Worm (Caenorhabditis elegans) whole organism, L1 larva: ENCODE results near the gene R12B2.13.

Experiments
- C04F5.9 ChIP-seq: sonication (generic microtip); optimal IDR thresholded peaks from 2 replicates; lab custom pipeline; 2016; ENCODE audit warnings: missing genetic modification characterization, missing compliant biosample characterization
- C16A3.4 ChIP-seq: fragments of 150-350 bp; optimal IDR thresholded peaks from 2 replicates; lab custom pipeline; 2014; ENCODE audit warnings: missing biosample characterization, missing genetic modification characterization
- C34B4.2 ChIP-seq: sonication (generic microtip); optimal IDR thresholded peaks from 2 replicates; lab custom pipeline; 2017; ENCODE audit warnings: mild to moderate bottlenecking, missing genetic modification characterization, missing compliant biosample characterization
- F16B12.6 ChIP-seq: fragments of 150-350 bp; optimal IDR thresholded peaks from 2 replicates; lab custom pipeline; 2014; ENCODE audit warnings: missing biosample characterization, missing genetic modification characterization
- Y116A8C.19 ChIP-seq: sonication (generic microtip); optimal IDR thresholded peaks from 2 replicates; lab custom pipeline; 2016; ENCODE audit warnings: missing compliant biosample characterization, missing genetic modification characterization, borderline replicate concordance
- aha-1 ChIP-seq: fragments of 150-350 bp; optimal IDR thresholded peaks from 2 replicates; lab custom pipeline; 2014; ENCODE audit warnings: missing biosample characterization, missing genetic modification characterization
- alr-1 ChIP-seq: fragments of 200-800 bp; sonication (Bioruptor generic); optimal IDR thresholded peaks from 2 replicates; lab custom pipeline; 2018; ENCODE audit warnings: borderline replicate concordance, mild to moderate bottlenecking, missing genetic modification characterization, missing compliant biosample characterization
- ama-1 ChIP-seq: fragments of 150-350 bp; optimal IDR thresholded peaks from 2 replicates; lab custom pipeline; 2014
- blmp-1 ChIP-seq: fragments of 150-350 bp; optimal IDR thresholded peaks from 2 replicates; lab custom pipeline; 2014; ENCODE audit warnings: missing biosample characterization, missing genetic modification characterization
- ceh-63 ChIP-seq: fragments of 200-800 bp; sonication (Bioruptor generic); optimal IDR thresholded peaks from 2 replicates; lab custom pipeline; 2018; ENCODE audit warnings: mild to moderate bottlenecking, missing genetic modification characterization, missing compliant biosample characterization
- ceh-8 ChIP-seq: fragments of 200-800 bp; sonication (Bioruptor generic); optimal IDR thresholded peaks from 2 replicates; lab custom pipeline; 2018; ENCODE audit warnings: mild to moderate bottlenecking, missing genetic modification characterization, moderate library complexity, missing compliant biosample characterization
- ceh-90 ChIP-seq: sonication (generic microtip); optimal IDR thresholded peaks from 2 replicates; lab custom pipeline; 2016; ENCODE audit warnings: missing genetic modification characterization, missing compliant biosample characterization
- ces-1 ChIP-seq: fragments of 150-350 bp; optimal IDR thresholded peaks from 2 replicates; lab custom pipeline; 2014; ENCODE audit warnings: missing biosample characterization, missing genetic modification reagents, missing genetic modification characterization
- dpl-1 ChIP-seq, 3 experiments: fragments of 150-350 bp in 2 of 3; sonication (generic microtip) in 1 of 3; optimal IDR thresholded peaks; 2 replicates each; lab custom pipeline; 2014 to 2017; ENCODE audit warnings: missing biosample characterization in 3 of 3, missing genetic modification characterization in 3 of 3, missing genetic modification reagents in 3 of 3
- efl-1 ChIP-seq, 4 experiments: fragments of 150-350 bp; optimal IDR thresholded peaks in 3 of 4; peaks in 1 of 4; 1 replicate in 1 of 4; 2 replicates in 3 of 4; lab custom pipeline; 2014; ENCODE audit warnings: missing biosample characterization in 2 of 4, missing genetic modification characterization in 2 of 4, missing genetic modification reagents in 2 of 4
- efl-3 ChIP-seq: fragments of 200-800 bp; sonication (Bioruptor generic); optimal IDR thresholded peaks from 2 replicates; lab custom pipeline; 2018; ENCODE audit warnings: mild to moderate bottlenecking, missing genetic modification characterization, missing compliant biosample characterization
- egl-27 ChIP-seq, 2 experiments: fragments of 150-350 bp in 1 of 2; sonication (generic microtip); optimal IDR thresholded peaks; 3 replicates each; lab custom pipeline; 2017 to 2018; ENCODE audit warnings: missing biosample characterization in 2 of 2, missing genetic modification characterization in 2 of 2, missing genetic modification reagents in 2 of 2
- elt-3 ChIP-seq, 6 experiments: fragments of 150-350 bp in 1 of 6; sonication (generic microtip); optimal IDR thresholded peaks; 2 replicates each; lab custom pipeline; 2017 to 2018; ENCODE audit warnings: missing biosample characterization in 6 of 6, missing genetic modification characterization in 6 of 6, inconsistent platforms in 1 of 6
- ets-5 ChIP-seq: fragments of 200-800 bp; sonication (Bioruptor generic); IDR thresholded peaks from 2 replicates; pipeline ENCODE4 v1.3.6; 2022; ENCODE audit warnings: missing genetic modification characterization, missing compliant biosample characterization
- fkh-10 ChIP-seq: sonication (generic microtip); optimal IDR thresholded peaks from 2 replicates; lab custom pipeline; 2017; ENCODE audit warnings: missing biosample characterization, missing genetic modification reagents, missing genetic modification characterization
- fkh-8 ChIP-seq: sonication (generic microtip); optimal IDR thresholded peaks from 2 replicates; lab custom pipeline; 2016; ENCODE audit warnings: mild to moderate bottlenecking, missing genetic modification characterization, missing compliant biosample characterization
- fos-1 ChIP-seq: fragments of 150-350 bp; optimal IDR thresholded peaks from 2 replicates; lab custom pipeline; 2014; ENCODE audit warnings: missing biosample characterization, missing genetic modification characterization
- hlh-17 ChIP-seq: fragments of 200-800 bp; sonication (Bioruptor generic); optimal IDR thresholded peaks from 2 replicates; lab custom pipeline; 2018; ENCODE audit warnings: missing genetic modification characterization, mild to moderate bottlenecking, missing compliant biosample characterization, moderate library complexity, borderline replicate concordance
- hlh-4 ChIP-seq: sonication (generic microtip); optimal IDR thresholded peaks from 2 replicates; lab custom pipeline; 2016; ENCODE audit warnings: mild to moderate bottlenecking, missing genetic modification characterization, missing compliant biosample characterization
- hpl-2 ChIP-seq: fragments of 150-350 bp; optimal IDR thresholded peaks from 2 replicates; lab custom pipeline; 2014; ENCODE audit warnings: missing biosample characterization, missing genetic modification reagents, missing genetic modification characterization
- irx-1 ChIP-seq: sonication (generic microtip); optimal IDR thresholded peaks from 2 replicates; lab custom pipeline; 2016; ENCODE audit warnings: missing genetic modification characterization, missing compliant biosample characterization
- jun-1 ChIP-seq: fragments of 150-350 bp; optimal IDR thresholded peaks from 2 replicates; lab custom pipeline; 2014; ENCODE audit warnings: missing biosample characterization, missing genetic modification reagents, missing genetic modification characterization
- lin-35 ChIP-seq, 2 experiments: fragments of 150-350 bp; optimal IDR thresholded peaks; 2 replicates each; lab custom pipeline; 2014; ENCODE audit warnings: missing biosample characterization in 2 of 2, missing genetic modification characterization in 2 of 2, missing genetic modification reagents in 2 of 2
- lin-39 ChIP-seq: fragments of 150-350 bp; optimal IDR thresholded peaks from 2 replicates; lab custom pipeline; 2014; ENCODE audit warnings: missing biosample characterization, missing genetic modification reagents, missing genetic modification characterization
- mab-9 ChIP-seq: fragments of 200-800 bp; sonication (Bioruptor generic); IDR thresholded peaks from 2 replicates; pipeline ENCODE4 v1.3.6; 2022; ENCODE audit warnings: missing genetic modification reagents, missing genetic modification characterization, missing compliant biosample characterization
- mdl-1 ChIP-seq, 2 experiments: fragments of 150-350 bp; optimal IDR thresholded peaks; 2 replicates each; lab custom pipeline; 2014 to 2017; ENCODE audit warnings: missing biosample characterization in 2 of 2, missing genetic modification characterization in 2 of 2, inconsistent platforms in 1 of 2
- mep-1 ChIP-seq: fragments of 150-350 bp; optimal IDR thresholded peaks from 2 replicates; lab custom pipeline; 2014; ENCODE audit warnings: missing biosample characterization, missing genetic modification characterization
- nhr-12 ChIP-seq: sonication (generic microtip); optimal IDR thresholded peaks from 2 replicates; lab custom pipeline; 2017; ENCODE audit warnings: missing biosample characterization, missing genetic modification characterization
- nhr-28 ChIP-seq: fragments of 150-350 bp; optimal IDR thresholded peaks from 2 replicates; lab custom pipeline; 2014; ENCODE audit warnings: missing biosample characterization, missing genetic modification characterization
- nhr-71 ChIP-seq: sonication (generic microtip); optimal IDR thresholded peaks from 2 replicates; lab custom pipeline; 2016; ENCODE audit warnings: mild to moderate bottlenecking, missing genetic modification characterization, moderate library complexity, missing compliant biosample characterization
- nhr-76 ChIP-seq: sonication (generic microtip); optimal IDR thresholded peaks from 2 replicates; lab custom pipeline; 2017; ENCODE audit warnings: missing biosample characterization, missing genetic modification characterization
- nhr-77 ChIP-seq: fragments of 150-350 bp; optimal IDR thresholded peaks from 2 replicates; lab custom pipeline; 2014; ENCODE audit warnings: missing biosample characterization, missing genetic modification characterization
- nhr-85 ChIP-seq: sonication (generic microtip); peaks from one replicate; lab custom pipeline; 2016; ENCODE audit warnings: missing genetic modification characterization, inconsistent platforms, missing compliant biosample characterization
- nhr-90 ChIP-seq: sonication (generic microtip); optimal IDR thresholded peaks from 2 replicates; lab custom pipeline; 2016; ENCODE audit warnings: mild to moderate bottlenecking, missing genetic modification characterization, missing compliant biosample characterization; ENCODE audit not compliant: poor library complexity
- pax-3 ChIP-seq: fragments of 200-800 bp; sonication (Bioruptor generic); optimal IDR thresholded peaks from 2 replicates; lab custom pipeline; 2018; ENCODE audit warnings: mild to moderate bottlenecking, missing genetic modification characterization, moderate library complexity, missing compliant biosample characterization
- pqm-1 ChIP-seq: sonication (generic microtip); optimal IDR thresholded peaks from 3 replicates; lab custom pipeline; 2017; ENCODE audit warnings: missing biosample characterization, missing genetic modification characterization
- rnt-1 ChIP-seq: sonication (generic microtip); optimal IDR thresholded peaks from 2 replicates; lab custom pipeline; 2016; ENCODE audit warnings: mild to moderate bottlenecking, missing genetic modification characterization, moderate library complexity, missing compliant biosample characterization
- snu-23 ChIP-seq: sonication (generic microtip); optimal IDR thresholded peaks from 2 replicates; lab custom pipeline; 2016; ENCODE audit warnings: missing genetic modification characterization, missing compliant biosample characterization
- sox-4 ChIP-seq: sonication (generic microtip); optimal IDR thresholded peaks from 2 replicates; lab custom pipeline; 2016; ENCODE audit warnings: missing genetic modification characterization, missing compliant biosample characterization
- sup-37 ChIP-seq: fragments of 200-800 bp; sonication (Bioruptor generic); optimal IDR thresholded peaks from 2 replicates; lab custom pipeline; 2018; ENCODE audit warnings: mild to moderate bottlenecking, missing genetic modification characterization, missing compliant biosample characterization
- swsn-7 ChIP-seq: sonication (generic microtip); optimal IDR thresholded peaks from 2 replicates; lab custom pipeline; 2016; ENCODE audit warnings: missing genetic modification characterization, missing compliant biosample characterization
- tbx-2 ChIP-seq: sonication (generic microtip); optimal IDR thresholded peaks from 2 replicates; lab custom pipeline; 2016; ENCODE audit warnings: missing genetic modification characterization, missing compliant biosample characterization
- tlp-1 ChIP-seq: fragments of 150-350 bp; optimal IDR thresholded peaks from 2 replicates; lab custom pipeline; 2014; ENCODE audit warnings: missing biosample characterization, missing genetic modification characterization
- unc-130 ChIP-seq: fragments of 150-350 bp; optimal IDR thresholded peaks from 2 replicates; lab custom pipeline; 2017; ENCODE audit warnings: missing biosample characterization, missing genetic modification characterization, inconsistent platforms
- unc-30 ChIP-seq: sonication (generic microtip); optimal IDR thresholded peaks from 2 replicates; lab custom pipeline; 2017; ENCODE audit warnings: missing biosample characterization, missing genetic modification characterization
- unc-62 ChIP-seq: fragments of 150-350 bp; optimal IDR thresholded peaks from 2 replicates; lab custom pipeline; 2014; ENCODE audit warnings: missing biosample characterization, missing genetic modification reagents, missing genetic modification characterization
- unc-86 ChIP-seq: sonication (generic microtip); optimal IDR thresholded peaks from 2 replicates; lab custom pipeline; 2016; ENCODE audit warnings: missing genetic modification characterization, missing compliant biosample characterization
- ztf-4 ChIP-seq: fragments of 150-350 bp; optimal IDR thresholded peaks from 2 replicates; lab custom pipeline; 2014; ENCODE audit warnings: missing biosample characterization, missing genetic modification characterization

R12B2.13 gene

ce11 chrIII:5855637-5856179, 22.4 kb upstream of the R12B2.13 start, which contains the start of the genes cct-6 and alh-9:
TSS of gene cct-6 (minus strand) at chrIII:5855687.
TSS of gene alh-9 (plus strand) at chrIII:5856018.
- no peak for TF ChIP-seq hlh-4 (tag; lab: Kevin White, UChicago)
- TF ChIP-seq tbx-2, result peak; percentile 76
- TF ChIP-seq elt-3 (tag; optimal IDR thresholded peaks at IDR 0.05; lab: Kevin White, UChicago), result peak in 3 of 6 experiments; percentile 24 to 92 (median 60)
- TF ChIP-seq pax-3 (tag; lab: Kevin White, UChicago), result no peak
- peak; percentile 49 for TF ChIP-seq ama-1 (lab: Kevin White, UChicago)
- TF ChIP-seq unc-62 (GFP tag; lab: Kevin White, UChicago), result no peak
- TF ChIP-seq lin-35 (GFP tag; optimal IDR thresholded peaks at IDR 0.05; lab: Kevin White, UChicago), result peak; percentile 98
- TF ChIP-seq sup-37 (GFP tag; lab: Kevin White, UChicago), result no peak
- peak; percentile 88 for TF ChIP-seq C16A3.4 (tag; lab: Kevin White, UChicago)
- TF ChIP-seq rnt-1, result peak; percentile 81
- TF ChIP-seq C34B4.2, result no peak
- peak; percentile 85 to 96 for TF ChIP-seq efl-1 (optimal IDR thresholded peaks at IDR 0.05; lab: Kevin White, UChicago)
- TF ChIP-seq efl-1 (GFP tag; optimal IDR thresholded peaks at IDR 0.05 in 1 of 2; lab: Kevin White, UChicago), result peak; percentile 96 to 99
- TF ChIP-seq ces-1 (GFP tag; lab: Kevin White, UChicago), result no peak
- peak; percentile 62 for TF ChIP-seq fos-1 (tag; lab: Kevin White, UChicago)
- no peak for TF ChIP-seq efl-3
- TF ChIP-seq fkh-10 (GFP tag; lab: Kevin White, UChicago), result peak; percentile 28
- no peak for TF ChIP-seq hlh-17 (GFP tag; lab: Kevin White, UChicago)
- no peak for TF ChIP-seq ceh-63
- TF ChIP-seq nhr-85, result peak; percentile 82
- TF ChIP-seq aha-1 (tag; lab: Kevin White, UChicago), result no peak
- TF ChIP-seq unc-130, result peak; percentile 88
- TF ChIP-seq irx-1, result peak; percentile 30
- TF ChIP-seq jun-1 (tag; lab: Kevin White, UChicago), result peak; percentile 65
- TF ChIP-seq nhr-90 (tag; lab: Kevin White, UChicago), result peak; percentile 65
- peak; percentile 76 for TF ChIP-seq nhr-77
- TF ChIP-seq ceh-90 (tag; lab: Kevin White, UChicago), result peak; percentile 7
- TF ChIP-seq lin-39, result peak; percentile 33
- TF ChIP-seq nhr-12 (tag; lab: Kevin White, UChicago), result no peak
- no peak for TF ChIP-seq hpl-2 (GFP tag; lab: Kevin White, UChicago)
- TF ChIP-seq egl-27 (tag; optimal IDR thresholded peaks at IDR 0.05; lab: Kevin White, UChicago), result no peak
- TF ChIP-seq nhr-28 (tag; lab: Kevin White, UChicago), result no peak
- TF ChIP-seq mep-1 (tag; lab: Kevin White, UChicago), result peak; percentile 93
- no peak for TF ChIP-seq ceh-8 (GFP tag; lab: Kevin White, UChicago)
- TF ChIP-seq nhr-76 (tag; lab: Kevin White, UChicago), result no peak
- TF ChIP-seq pqm-1 (tag; lab: Kevin White, UChicago), result no peak
- no peak for TF ChIP-seq Y116A8C.19 (tag; lab: Kevin White, UChicago)
- peak; percentile 89 for TF ChIP-seq snu-23 (GFP tag; lab: Kevin White, UChicago)
- TF ChIP-seq alr-1 (tag; lab: Kevin White, UChicago), result no peak
- TF ChIP-seq sox-4 (tag; lab: Kevin White, UChicago), result no peak
- peak; percentile 87 for TF ChIP-seq nhr-71
- peak; percentile 61 for TF ChIP-seq ztf-4 (tag; lab: Kevin White, UChicago)
- no peak for TF ChIP-seq ets-5 (GFP tag; lab: Robert Waterston, UW)
- TF ChIP-seq unc-86 (tag; lab: Kevin White, UChicago), result peak; percentile 69
- peak; percentile 26 for TF ChIP-seq C04F5.9 (tag; lab: Kevin White, UChicago)
- peak; percentile 95 to 98 (median 96) for TF ChIP-seq dpl-1 (GFP tag; optimal IDR thresholded peaks at IDR 0.05; lab: Kevin White, UChicago)
- TF ChIP-seq mab-9, result no peak
- TF ChIP-seq mdl-1 (tag; optimal IDR thresholded peaks at IDR 0.05; lab: Kevin White, UChicago), result peak in 1 of 2 experiments; percentile 83
- TF ChIP-seq tlp-1, result no peak
- peak; percentile 87 for TF ChIP-seq blmp-1
- peak; percentile 75 for TF ChIP-seq fkh-8
- TF ChIP-seq swsn-7 (tag; lab: Kevin White, UChicago), result peak; percentile 75
- TF ChIP-seq unc-30 (tag; lab: Kevin White, UChicago), result no peak
- peak; percentile 53 for TF ChIP-seq F16B12.6 (tag; lab: Kevin White, UChicago)
